Fruit fly (Drosophila melanogaster): ENCODE results near the gene Pgant5.

The Pgant5 gene

DNA sequence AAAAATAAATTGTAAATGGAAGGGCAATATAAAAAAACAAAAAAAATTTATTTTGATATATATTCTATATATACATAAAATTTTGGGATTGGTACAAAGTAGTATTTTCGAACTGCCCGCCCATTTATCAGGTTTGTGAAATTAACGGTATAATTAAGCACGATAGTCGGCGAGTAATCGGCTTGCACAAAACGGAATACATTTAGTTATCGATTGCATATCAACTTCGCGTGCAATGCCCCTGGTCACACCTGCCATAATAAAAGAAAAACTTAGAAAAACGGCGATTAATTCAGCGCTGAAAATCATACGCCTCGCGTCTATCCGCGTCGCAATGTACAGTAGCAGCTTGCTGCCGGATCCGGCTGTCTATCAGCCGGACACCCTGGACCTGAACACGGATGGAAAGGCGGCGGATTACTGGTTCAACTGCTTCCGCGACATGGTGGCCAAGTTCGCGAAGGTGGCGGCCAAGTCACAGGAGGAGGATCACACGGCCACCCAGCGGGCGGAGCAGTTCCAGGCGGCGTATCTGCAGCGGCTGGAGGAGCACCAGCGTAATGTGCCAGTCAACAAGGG, 469 bp upstream of the Pgant5 start, which contains the start of gene CG5828 (continued):
- TF ChIP-seq CG6854 (GFP tag; optimal IDR thresholded peaks at IDR 0.05) (no peak), CG12391 (tag; optimal IDR thresholded peaks at IDR 0.05) (peak; percentile 27), CG9215 (GFP tag; IDR thresholded peaks at IDR 0.05) (no peak), CG17802 (tag; optimal IDR thresholded peaks at IDR 0.05) (no peak), CG6791 (GFP tag; IDR thresholded peaks at IDR 0.05; ENCODE audit: partially characterized antibody) (peak; percentile 73), CG16863 (GFP tag; optimal IDR thresholded peaks at IDR 0.05) (no peak), tup (GFP tag; optimal IDR thresholded peaks at IDR 0.05) (no peak), ftz-f1 (GFP tag; optimal IDR thresholded peaks at IDR 0.05) (no peak), CG42726 (GFP tag; IDR thresholded peaks at IDR 0.05; ENCODE audit: partially characterized antibody) (peak; percentile 49; the same call in 1 of the 2 replicates), HLH4C (GFP tag; IDR thresholded peaks at IDR 0.05; ENCODE audit: partially characterized antibody) (peak; percentile 70), sna (GFP tag; IDR thresholded peaks at IDR 0.05; ENCODE audit: partially characterized antibody) (peak; percentile 55), CG16779 (GFP tag; IDR thresholded peaks at IDR 0.05) (no peak), Poxn (GFP tag; IDR thresholded peaks at IDR 0.05) (no peak), CG8765 (GFP tag; IDR thresholded peaks at IDR 0.05) (no peak), CG12744 (GFP tag; optimal IDR thresholded peaks at IDR 0.05) (no peak), Mes4 (GFP tag; optimal IDR thresholded peaks at IDR 0.05) (no peak), schlank (tag; optimal IDR thresholded peaks at IDR 0.05) (no peak), Meics (GFP tag; optimal IDR thresholded peaks at IDR 0.05) (no peak), Max (GFP tag; optimal IDR thresholded peaks at IDR 0.05) (no peak), CG14441 (GFP tag; IDR thresholded peaks at IDR 0.05) (no peak), sens (GFP tag) (no peak), Lpt (GFP tag; optimal IDR thresholded peaks at IDR 0.05) (no peak), jing (GFP tag; optimal IDR thresholded peaks at IDR 0.05) (no peak), CG7271 (tag; optimal IDR thresholded peaks at IDR 0.05) (no peak), CG7357 (GFP tag; IDR thresholded peaks at IDR 0.05) (no peak), Doc2 (GFP tag; IDR thresholded peaks at IDR 0.05) (no peak), CG14667 (GFP tag; IDR thresholded peaks at IDR 0.05) (no peak), CG6689 (GFP tag; IDR thresholded peaks at IDR 0.05) (no peak), CG33213 (GFP tag; optimal IDR thresholded peaks at IDR 0.05) (no peak), ems (GFP tag; optimal IDR thresholded peaks at IDR 0.05) (no peak), CG2889 (GFP tag; IDR thresholded peaks at IDR 0.05) (no peak), HHEX (GFP tag; optimal IDR thresholded peaks at IDR 0.05) (no peak), Kr (GFP tag; optimal IDR thresholded peaks at IDR 0.05) (no peak), slou (GFP tag; optimal IDR thresholded peaks at IDR 0.05) (no peak), CG7556 (GFP tag; optimal IDR thresholded peaks at IDR 0.05) (no peak), CoRest (tag; optimal IDR thresholded peaks at IDR 0.05) (peak; percentile 49), tgo (GFP tag; IDR thresholded peaks at IDR 0.05) (no peak), HLH54F (GFP tag; optimal IDR thresholded peaks at IDR 0.05) (no peak), tll (GFP tag; optimal IDR thresholded peaks at IDR 0.05) (no peak), sim (GFP tag; IDR thresholded peaks at IDR 0.05) (no peak), dati (GFP tag; IDR thresholded peaks at IDR 0.05) (no peak), slbo (GFP tag; IDR thresholded peaks at IDR 0.05) (no peak), CG31365 (tag; optimal IDR thresholded peaks at IDR 0.05) (no peak), ham (GFP tag; IDR thresholded peaks at IDR 0.05) (no peak), Abd-B (GFP tag; optimal IDR thresholded peaks at IDR 0.05) (no peak), ab (GFP tag; optimal IDR thresholded peaks at IDR 0.05) (no peak), vnd (GFP tag; IDR thresholded peaks at IDR 0.05; ENCODE audit: partially characterized antibody) (peak; percentile 62; the same call in 1 of the 3 replicates), CG15073 (GFP tag; optimal IDR thresholded peaks at IDR 0.05) (no peak), CG11085 (GFP tag; IDR thresholded peaks at IDR 0.05) (no peak), CG10366 (GFP tag; IDR thresholded peaks at IDR 0.05) (no peak), PHDP (tag; optimal IDR thresholded peaks at IDR 0.05) (no peak)
